Fruit fly (Drosophila melanogaster) whole organism, prepupa: ENCODE results near the gene Cp7Fc.

ENCODE experiments used
- Blimp-1 ChIP-seq: fragments of 200-800 bp; sonication (Bioruptor generic); optimal IDR thresholded peaks from 3 replicates; lab custom pipeline; 2017; ENCODE audit warnings: missing biosample characterization, missing genetic modification characterization, mild to moderate bottlenecking, moderate library complexity, missing genetic modification reagents
- CG10631 ChIP-seq: fragments of 200-800 bp; sonication (Bioruptor generic); optimal IDR thresholded peaks from 2 replicates; lab custom pipeline; 2016; ENCODE audit warnings: missing biosample characterization, missing genetic modification characterization
- CG10669 ChIP-seq: fragments of 200-800 bp; sonication (Bioruptor generic); optimal IDR thresholded peaks from 3 replicates; lab custom pipeline; 2018; ENCODE audit warnings: missing biosample characterization, mild to moderate bottlenecking, missing genetic modification characterization, moderate library complexity
- CG11294 ChIP-seq: fragments of 200-800 bp; sonication (Bioruptor generic); IDR thresholded peaks from 2 replicates; pipeline ENCODE4 v1.3.6; 2022; ENCODE audit warnings: missing biosample characterization, missing genetic modification characterization
- CG11762 ChIP-seq: fragments of 200-800 bp; sonication (Bioruptor generic); optimal IDR thresholded peaks from 3 replicates; lab custom pipeline; 2016; ENCODE audit warnings: missing biosample characterization, missing genetic modification characterization; ENCODE audit not compliant: insufficient read depth
- CG11902 ChIP-seq: fragments of 200-800 bp; sonication (Bioruptor generic); optimal IDR thresholded peaks from 3 replicates; lab custom pipeline; 2016; ENCODE audit warnings: missing biosample characterization, missing genetic modification characterization
- CG1621 ChIP-seq: fragments of 200-800 bp; sonication (Bioruptor generic); optimal IDR thresholded peaks from 3 replicates; lab custom pipeline; 2018; ENCODE audit warnings: missing biosample characterization, mild to moderate bottlenecking, missing genetic modification characterization
- CG31627 ChIP-seq: fragments of 200-800 bp; sonication (Bioruptor generic); optimal IDR thresholded peaks from 3 replicates; lab custom pipeline; 2016; ENCODE audit warnings: missing biosample characterization, missing genetic modification characterization
- CG32006 ChIP-seq: fragments of 200-800 bp; sonication (Bioruptor generic); optimal IDR thresholded peaks from 3 replicates; lab custom pipeline; 2017; ENCODE audit warnings: missing biosample characterization, mild to moderate bottlenecking, missing genetic modification characterization
- CG3919 ChIP-seq: fragments of 200-800 bp; sonication (Bioruptor generic); optimal IDR thresholded peaks from 3 replicates; lab custom pipeline; 2016; ENCODE audit warnings: missing biosample characterization, missing genetic modification characterization
- CG4318 ChIP-seq: fragments of 200-800 bp; sonication (Bioruptor generic); optimal IDR thresholded peaks from 3 replicates; lab custom pipeline; 2017; ENCODE audit warnings: missing biosample characterization, mild to moderate bottlenecking, missing genetic modification characterization
- CG6163 ChIP-seq: fragments of 200-800 bp; sonication (Bioruptor generic); IDR thresholded peaks from 3 replicates; pipeline ENCODE4 v1.3.6; 2022; ENCODE audit warnings: missing biosample characterization, missing genetic modification characterization
- CG6276 ChIP-seq: fragments of 200-800 bp; sonication (Bioruptor generic); optimal IDR thresholded peaks from 2 replicates; lab custom pipeline; 2017; ENCODE audit warnings: missing biosample characterization, mild to moderate bottlenecking, missing genetic modification characterization
- CG6792 ChIP-seq: fragments of 200-800 bp; sonication (Bioruptor generic); optimal IDR thresholded peaks from 3 replicates; lab custom pipeline; 2016; ENCODE audit warnings: missing biosample characterization, missing genetic modification characterization
- CG6808 ChIP-seq: fragments of 200-800 bp; sonication (Bioruptor generic); optimal IDR thresholded peaks from 3 replicates; lab custom pipeline; 2017; ENCODE audit warnings: missing biosample characterization, missing genetic modification characterization, mild to moderate bottlenecking, moderate library complexity, missing genetic modification reagents
- CG6854 ChIP-seq: fragments of 200-800 bp; sonication (Bioruptor generic); optimal IDR thresholded peaks from 2 replicates; lab custom pipeline; 2017; ENCODE audit warnings: missing biosample characterization, mild to moderate bottlenecking, missing genetic modification characterization
- CG7368 ChIP-seq: fragments of 200-800 bp; sonication (Bioruptor generic); optimal IDR thresholded peaks from 3 replicates; lab custom pipeline; 2016; ENCODE audit warnings: missing biosample characterization, missing genetic modification characterization
- CG8119 ChIP-seq: fragments of 200-800 bp; sonication (Bioruptor generic); IDR thresholded peaks from 3 replicates; pipeline ENCODE4 v1.3.6; 2022; ENCODE audit warnings: missing biosample characterization, missing genetic modification characterization
- CG8632 ChIP-seq: fragments of 200-800 bp; sonication (Bioruptor generic); optimal IDR thresholded peaks from 3 replicates; lab custom pipeline; 2016; ENCODE audit warnings: missing biosample characterization, missing genetic modification characterization
- CG9139 ChIP-seq: fragments of 200-800 bp; sonication (Bioruptor generic); optimal IDR thresholded peaks from 3 replicates; lab custom pipeline; 2017; ENCODE audit warnings: missing biosample characterization, mild to moderate bottlenecking, missing genetic modification characterization
- Eip75B ChIP-seq: fragments of 200-800 bp; sonication (Bioruptor generic); optimal IDR thresholded peaks from 3 replicates; lab custom pipeline; 2016; ENCODE audit warnings: missing biosample characterization, missing genetic modification characterization
- Eip78C ChIP-seq: fragments of 200-800 bp; sonication (Bioruptor generic); peaks from one replicate; lab custom pipeline; 2016; ENCODE audit warnings: missing biosample characterization, missing genetic modification characterization
- Ets21C ChIP-seq: fragments of 200-800 bp; sonication (Bioruptor generic); optimal IDR thresholded peaks from 3 replicates; lab custom pipeline; 2016; ENCODE audit warnings: missing biosample characterization, missing genetic modification characterization
- Ets96B ChIP-seq: fragments of 200-800 bp; optimal IDR thresholded peaks from 2 replicates; lab custom pipeline; 2019; ENCODE audit warnings: missing biosample characterization, mild to moderate bottlenecking, missing genetic modification characterization, moderate library complexity
- Gug ChIP-seq: fragments of 200-800 bp; sonication (Bioruptor generic); IDR thresholded peaks from 2 replicates; pipeline ENCODE4 v1.3.6; 2022; ENCODE audit warnings: missing biosample characterization, missing genetic modification characterization
- Hr38 ChIP-seq: sonication (Bioruptor generic); optimal IDR thresholded peaks from 2 replicates; lab custom pipeline; 2016; ENCODE audit warnings: missing biosample characterization, missing genetic modification characterization
- Hr39 ChIP-seq: fragments of 200-800 bp; sonication (Bioruptor generic); optimal IDR thresholded peaks from 2 replicates; lab custom pipeline; 2016; ENCODE audit warnings: missing biosample characterization, missing genetic modification characterization
- Hr4 ChIP-seq: fragments of 200-800 bp; sonication (Bioruptor generic); optimal IDR thresholded peaks from 3 replicates; lab custom pipeline; 2016; ENCODE audit warnings: missing biosample characterization, missing genetic modification characterization
- Lpt ChIP-seq: fragments of 200-800 bp; sonication (Bioruptor generic); optimal IDR thresholded peaks from 3 replicates; lab custom pipeline; 2016; ENCODE audit warnings: missing biosample characterization, missing genetic modification characterization
- Met ChIP-seq: fragments of 200-800 bp; sonication (Bioruptor generic); optimal IDR thresholded peaks from 3 replicates; lab custom pipeline; 2016; ENCODE audit warnings: missing biosample characterization, missing genetic modification characterization
- OdsH ChIP-seq: fragments of 200-800 bp; sonication (Bioruptor generic); optimal IDR thresholded peaks from 3 replicates; lab custom pipeline; 2016; ENCODE audit warnings: missing biosample characterization, missing genetic modification characterization
- Sox102F ChIP-seq: fragments of 200-800 bp; sonication (Bioruptor generic); optimal IDR thresholded peaks from 2 replicates; lab custom pipeline; 2016; ENCODE audit warnings: missing biosample characterization, mild to moderate bottlenecking, missing genetic modification characterization
- Sox14 ChIP-seq: fragments of 200-800 bp; sonication (Bioruptor generic); optimal IDR thresholded peaks from 3 replicates; lab custom pipeline; 2016; ENCODE audit warnings: missing biosample characterization, missing genetic modification characterization
- Sox15 ChIP-seq: fragments of 200-800 bp; sonication (Bioruptor generic); optimal IDR thresholded peaks from 3 replicates; lab custom pipeline; 2016; ENCODE audit warnings: missing biosample characterization, missing genetic modification characterization
- acj6 ChIP-seq: fragments of 200-800 bp; sonication (Bioruptor generic); optimal IDR thresholded peaks from 3 replicates; lab custom pipeline; 2016; ENCODE audit warnings: missing biosample characterization, missing genetic modification characterization
- esn ChIP-seq: fragments of 200-800 bp; sonication (Bioruptor generic); optimal IDR thresholded peaks from 2 replicates; lab custom pipeline; 2016; ENCODE audit warnings: missing biosample characterization, mild to moderate bottlenecking, missing genetic modification characterization, moderate library complexity
- fd59A ChIP-seq: fragments of 200-800 bp; sonication (Bioruptor generic); optimal IDR thresholded peaks from 2 replicates; lab custom pipeline; 2017; ENCODE audit warnings: missing biosample characterization, mild to moderate bottlenecking, missing genetic modification characterization, missing genetic modification reagents
- fd85E ChIP-seq: fragments of 200-800 bp; sonication (Bioruptor generic); optimal IDR thresholded peaks from 3 replicates; lab custom pipeline; 2016; ENCODE audit warnings: missing biosample characterization, missing genetic modification characterization
- net ChIP-seq: fragments of 200-800 bp; sonication (Bioruptor generic); optimal IDR thresholded peaks from 3 replicates; lab custom pipeline; 2016; ENCODE audit warnings: missing biosample characterization, missing genetic modification characterization
- pdm3 ChIP-seq: fragments of 200-800 bp; sonication (Bioruptor generic); optimal IDR thresholded peaks from 3 replicates; lab custom pipeline; 2016; ENCODE audit warnings: missing biosample characterization, missing genetic modification characterization
- salr ChIP-seq, 2 experiments: fragments of 200-800 bp; sonication (Bioruptor generic); optimal IDR thresholded peaks; 3 replicates each; lab custom pipeline; 2016 to 2018; ENCODE audit warnings: missing biosample characterization in 2 of 2, missing genetic modification characterization in 2 of 2, mild to moderate bottlenecking in 1 of 2
- spab ChIP-seq: fragments of 200-800 bp; sonication (Bioruptor generic); optimal IDR thresholded peaks from 2 replicates; lab custom pipeline; 2017; ENCODE audit warnings: missing biosample characterization, mild to moderate bottlenecking, missing genetic modification characterization, missing genetic modification reagents
- ss ChIP-seq, 2 experiments: fragments of 200-800 bp; sonication (Bioruptor generic); optimal IDR thresholded peaks; 2 replicates in 1 of 2; 3 replicates in 1 of 2; lab custom pipeline; 2017 to 2018; ENCODE audit warnings: mild to moderate bottlenecking in 2 of 2, missing biosample characterization in 2 of 2, missing genetic modification characterization in 2 of 2, moderate library complexity in 1 of 2
- topi ChIP-seq: fragments of 200-800 bp; sonication (Bioruptor generic); optimal IDR thresholded peaks from 3 replicates; lab custom pipeline; 2016; ENCODE audit warnings: missing biosample characterization, missing genetic modification characterization
- vri ChIP-seq: fragments of 200-800 bp; sonication (Bioruptor generic); optimal IDR thresholded peaks from 3 replicates; lab custom pipeline; 2016; ENCODE audit warnings: missing biosample characterization, mild to moderate bottlenecking, missing genetic modification characterization

The Cp7Fc gene

DNA sequence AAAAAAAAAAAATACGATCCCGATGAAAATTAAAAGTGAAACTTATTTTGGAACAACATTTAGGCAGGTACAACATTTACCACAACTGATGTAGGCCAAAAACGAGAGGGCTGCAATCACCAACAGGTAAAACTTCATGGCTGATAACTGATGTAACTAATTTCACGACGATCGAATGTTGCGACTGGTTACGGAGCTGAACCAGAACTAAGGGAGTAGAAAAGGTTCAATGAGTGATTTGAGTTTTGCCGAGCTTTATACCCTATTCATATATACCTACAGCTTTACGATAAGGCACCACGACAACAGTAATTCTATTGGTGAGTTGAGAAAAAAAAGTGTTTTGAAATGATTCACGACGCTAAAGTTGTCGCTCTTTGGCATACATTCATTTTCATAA is 16.2 kb upstream of the Cp7Fc start, which contains the start of gene CG15347:
Gene CG15347 (minus strand): TSS at position 213 of the 400 bp plus-strand sequence.
- peak; percentile 21 for TF ChIP-seq Eip78C (GFP tag; lab: Kevin White, UChicago)
- peak; percentile 78 for TF ChIP-seq vri (GFP tag; lab: Kevin White, UChicago)
- no peak for TF ChIP-seq fd59A

DNA sequence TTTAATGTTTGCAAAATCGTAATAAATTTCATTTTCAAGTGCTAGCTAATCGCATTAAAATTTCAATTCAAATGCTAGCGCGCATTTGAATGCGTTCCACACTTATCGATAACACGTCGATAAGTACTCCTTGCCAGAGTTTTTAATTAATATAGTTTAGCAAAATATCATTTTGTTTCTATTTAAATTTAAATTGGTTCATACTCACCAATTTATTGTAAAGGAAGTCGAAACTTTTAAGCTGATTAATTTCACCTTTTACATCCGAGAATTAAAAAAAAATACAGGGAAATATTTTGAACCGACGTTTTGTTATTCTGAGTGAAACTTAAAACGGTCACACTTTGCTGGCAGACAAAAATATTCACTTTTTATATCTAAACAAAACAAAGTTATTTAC is 15.8 kb upstream of the Cp7Fc start, which contains the start of gene Es2:
Gene Es2 (plus strand): TSS at position 333 of the 400 bp plus-strand sequence.
- TF ChIP-seq CG11294 (GFP tag; lab: Robert Waterston, UW) (no peak), CG6792 (GFP tag; lab: Kevin White, UChicago) (no peak), topi (no peak), esn (GFP tag; lab: Kevin White, UChicago) (no peak), pdm3 (GFP tag; lab: Kevin White, UChicago) (no peak), Sox14 (no peak), Ets96B (no peak), CG10669 (GFP tag; lab: Kevin White, UChicago) (no peak), CG4318 (GFP tag; lab: Kevin White, UChicago) (no peak), CG8632 (no peak)

DNA sequence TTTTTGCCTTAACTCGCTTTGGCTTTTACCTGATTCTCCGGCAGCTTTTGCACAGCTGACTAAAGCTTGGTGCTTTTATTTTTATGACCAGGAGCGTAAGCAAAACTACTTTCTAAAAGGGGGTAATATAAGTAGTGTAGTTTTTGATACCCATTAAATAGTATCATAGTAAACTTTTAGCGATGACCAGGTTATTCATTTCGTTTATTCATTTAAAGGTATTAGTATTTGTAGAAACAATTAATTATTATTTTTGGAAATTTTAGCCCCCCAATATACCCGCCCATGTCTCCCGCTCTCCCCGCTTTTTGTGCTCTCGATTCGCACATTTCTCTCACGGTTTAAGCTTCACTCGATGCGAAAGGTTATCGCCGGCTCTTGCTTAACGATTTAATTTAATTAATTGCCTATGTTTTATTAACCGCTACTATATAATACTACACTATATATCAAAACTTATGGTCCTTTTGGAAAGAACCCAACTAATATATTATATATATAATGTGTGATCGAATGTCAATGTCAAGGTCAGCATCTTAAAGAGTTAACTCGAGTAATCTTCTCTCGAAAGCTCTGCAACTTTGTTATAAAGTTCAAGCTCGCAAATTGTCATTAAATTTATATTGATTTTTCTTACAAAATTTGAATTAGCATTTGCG is 12.4 kb upstream of the Cp7Fc start, which contains the start of gene Sptr:
Gene Sptr (minus strand): TSS at position 61 of the 659 bp plus-strand sequence.
- TF ChIP-seq CG9139 = peak; percentile 92
- TF ChIP-seq CG6808 (GFP tag; lab: Kevin White, UChicago) = peak; percentile 92
- TF ChIP-seq Ets96B = peak; percentile 95
- TF ChIP-seq CG6163 (GFP tag; lab: Robert Waterston, UW) = peak; percentile 96
- peak; percentile 95 for TF ChIP-seq CG6792 (GFP tag; lab: Kevin White, UChicago)
- TF ChIP-seq CG4318 (GFP tag; lab: Kevin White, UChicago) = peak; percentile 84
- peak; percentile 94 for TF ChIP-seq Sox102F (GFP tag; lab: Kevin White, UChicago)
- TF ChIP-seq net (GFP tag; lab: Kevin White, UChicago) = peak; percentile 95
- peak; percentile 91 for TF ChIP-seq Gug (GFP tag; lab: Robert Waterston, UW)
- TF ChIP-seq CG11294 (GFP tag; lab: Robert Waterston, UW) = peak; percentile 86
- peak; percentile 95 for TF ChIP-seq CG3919 (GFP tag; lab: Kevin White, UChicago)
- TF ChIP-seq CG11902 = peak; percentile 86
- TF ChIP-seq CG10631 (GFP tag; lab: Kevin White, UChicago) = peak; percentile 92
- TF ChIP-seq fd59A = peak; percentile 89
- TF ChIP-seq salr (GFP tag; optimal IDR thresholded peaks at IDR 0.05; lab: Kevin White, UChicago) = peak; percentile 76 to 85
- peak; percentile 96 for TF ChIP-seq topi
- TF ChIP-seq Lpt (GFP tag; lab: Kevin White, UChicago) = peak; percentile 93
- no peak for TF ChIP-seq Hr38 (GFP tag; lab: Kevin White, UChicago)
- peak; percentile 96 for TF ChIP-seq Met (GFP tag; lab: Kevin White, UChicago)
- TF ChIP-seq Hr39 (GFP tag; lab: Kevin White, UChicago) = peak; percentile 90
- TF ChIP-seq spab (GFP tag; lab: Kevin White, UChicago) = peak; percentile 89
- TF ChIP-seq CG8632 = peak; percentile 96
- TF ChIP-seq Hr4 (GFP tag; lab: Kevin White, UChicago) = peak; percentile 90
- peak; percentile 90 for TF ChIP-seq CG10669 (GFP tag; lab: Kevin White, UChicago)
- peak; percentile 87 for TF ChIP-seq Sox15 (GFP tag; lab: Kevin White, UChicago)
- peak; percentile 94 for TF ChIP-seq CG6276
- TF ChIP-seq CG7368 = peak; percentile 92
- peak; percentile 92 for TF ChIP-seq CG31627 (GFP tag; lab: Kevin White, UChicago)
- peak; percentile 91 for TF ChIP-seq CG1621 (tag; lab: Kevin White, UChicago)
- peak; percentile 88 for TF ChIP-seq fd85E (GFP tag; lab: Kevin White, UChicago)
- TF ChIP-seq Eip75B (GFP tag; lab: Kevin White, UChicago) = peak; percentile 95
- peak; percentile 90 for TF ChIP-seq Ets21C (GFP tag; lab: Kevin White, UChicago)
- TF ChIP-seq OdsH = peak; percentile 93
- TF ChIP-seq CG11762 = peak; percentile 92
- peak; percentile 93 for TF ChIP-seq CG32006 (GFP tag; lab: Kevin White, UChicago)
- peak; percentile 92 for TF ChIP-seq Sox14
- TF ChIP-seq pdm3 (GFP tag; lab: Kevin White, UChicago) = peak; percentile 95
- TF ChIP-seq Eip78C (GFP tag; lab: Kevin White, UChicago) = peak; percentile 99
- peak; percentile 96 for TF ChIP-seq CG8119 (GFP tag; lab: Robert Waterston, UW)
- TF ChIP-seq Blimp-1 (GFP tag; lab: Kevin White, UChicago) = peak; percentile 80
- peak; percentile 94 for TF ChIP-seq acj6
- TF ChIP-seq CG6854 (GFP tag; lab: Kevin White, UChicago) = peak; percentile 93
- peak; percentile 92 to 96 for TF ChIP-seq ss (GFP tag; optimal IDR thresholded peaks at IDR 0.05; lab: Kevin White, UChicago)
